Worm (Caenorhabditis elegans) whole organism, late embryonic: ENCODE measurements around the gene dmsr-13.

Experiments used
- F13H6.1 ChIP-seq: sonication (generic microtip); optimal IDR thresholded peaks from 2 replicates; lab custom pipeline; 2016; ENCODE audit warnings: missing genetic modification characterization, missing compliant biosample characterization
- ama-1 ChIP-seq: fragments of 150-350 bp; optimal IDR thresholded peaks from 2 replicates; lab custom pipeline; 2014
- ceh-18 ChIP-seq: sonication (generic microtip); optimal IDR thresholded peaks from 2 replicates; lab custom pipeline; 2016; ENCODE audit warnings: missing genetic modification characterization, missing compliant biosample characterization
- ceh-22 ChIP-seq: sonication (generic microtip); optimal IDR thresholded peaks from 2 replicates; lab custom pipeline; 2017; ENCODE audit warnings: missing biosample characterization, missing genetic modification characterization
- ceh-34 ChIP-seq: sonication (generic microtip); optimal IDR thresholded peaks from 2 replicates; lab custom pipeline; 2016; ENCODE audit warnings: mild to moderate bottlenecking, missing genetic modification characterization, missing compliant biosample characterization
- che-1 ChIP-seq: sonication (generic microtip); optimal IDR thresholded peaks from 2 replicates; lab custom pipeline; 2016; ENCODE audit warnings: mild to moderate bottlenecking, missing genetic modification characterization, missing compliant biosample characterization
- dmd-4 ChIP-seq: sonication (generic microtip); optimal IDR thresholded peaks from 2 replicates; lab custom pipeline; 2016; ENCODE audit warnings: borderline replicate concordance, missing genetic modification characterization, missing compliant biosample characterization
- elt-4 ChIP-seq: sonication (generic microtip); optimal IDR thresholded peaks from 2 replicates; lab custom pipeline; 2016; ENCODE audit warnings: missing genetic modification characterization, missing compliant biosample characterization
- ets-4 ChIP-seq: sonication (generic microtip); optimal IDR thresholded peaks from 2 replicates; lab custom pipeline; 2016; ENCODE audit warnings: missing genetic modification characterization, missing compliant biosample characterization
- fax-1 ChIP-seq: sonication (generic microtip); optimal IDR thresholded peaks from 2 replicates; lab custom pipeline; 2016; ENCODE audit warnings: missing genotype, missing genetic modification characterization, missing compliant biosample characterization
- gmeb-2 ChIP-seq: sonication (generic microtip); optimal IDR thresholded peaks from 2 replicates; lab custom pipeline; 2016; ENCODE audit warnings: missing genetic modification characterization, inconsistent platforms, missing compliant biosample characterization
- lim-6 ChIP-seq: sonication (generic microtip); optimal IDR thresholded peaks from 2 replicates; lab custom pipeline; 2016; ENCODE audit warnings: missing genetic modification characterization, missing compliant biosample characterization
- lin-11 ChIP-seq: fragments of 200-800 bp; sonication (Bioruptor generic); optimal IDR thresholded peaks from 2 replicates; lab custom pipeline; 2018; ENCODE audit warnings: mild to moderate bottlenecking, missing genetic modification characterization, missing compliant biosample characterization
- madf-2 ChIP-seq: sonication (generic microtip); optimal IDR thresholded peaks from 2 replicates; lab custom pipeline; 2017; ENCODE audit warnings: missing genetic modification characterization, missing compliant biosample characterization
- nfya-1 ChIP-seq: sonication (generic microtip); optimal IDR thresholded peaks from 2 replicates; lab custom pipeline; 2017; ENCODE audit warnings: missing genetic modification characterization, mild to moderate bottlenecking, missing compliant biosample characterization, antibody characterized with exemption, moderate library complexity
- npax-4 ChIP-seq: sonication (generic microtip); optimal IDR thresholded peaks from 2 replicates; lab custom pipeline; 2016; ENCODE audit warnings: missing genetic modification characterization, missing compliant biosample characterization
- pag-3 ChIP-seq: sonication (generic microtip); optimal IDR thresholded peaks from 2 replicates; lab custom pipeline; 2016; ENCODE audit warnings: missing compliant biosample characterization, missing genetic modification characterization, borderline replicate concordance
- pax-1 ChIP-seq: fragments of 150-350 bp; optimal IDR thresholded peaks from 2 replicates; lab custom pipeline; 2014; ENCODE audit warnings: missing biosample characterization, missing genetic modification characterization
- ref-2 ChIP-seq: sonication (generic microtip); optimal IDR thresholded peaks from 2 replicates; lab custom pipeline; 2016; ENCODE audit warnings: missing genetic modification characterization, missing compliant biosample characterization
- rnt-1 ChIP-seq: sonication (generic microtip); optimal IDR thresholded peaks from 2 replicates; lab custom pipeline; 2016; ENCODE audit warnings: missing genetic modification characterization, missing compliant biosample characterization
- sox-4 ChIP-seq: sonication (generic microtip); optimal IDR thresholded peaks from 2 replicates; lab custom pipeline; 2017; ENCODE audit warnings: mild to moderate bottlenecking, missing genetic modification characterization, inconsistent platforms, missing compliant biosample characterization
- tbx-7 ChIP-seq: sonication (generic microtip); optimal IDR thresholded peaks from 2 replicates; lab custom pipeline; 2016; ENCODE audit warnings: missing genotype, missing genetic modification characterization, missing compliant biosample characterization
- unc-3 ChIP-seq, 2 experiments: fragments of 200-800 bp in 1 of 2; sonication (Bioruptor generic) in 1 of 2; sonication (generic microtip) in 1 of 2; conservative IDR thresholded peaks in 1 of 2; optimal IDR thresholded peaks in 1 of 2; 2 replicates each; pipeline versions ENCODE4 v1.3.6 to Lab custom; 2016 to 2022; ENCODE audit warnings: missing compliant biosample characterization in 2 of 2, missing genetic modification characterization in 2 of 2, missing genetic modification reagents in 1 of 2
- unc-55 ChIP-seq: sonication (generic microtip); optimal IDR thresholded peaks from 2 replicates; lab custom pipeline; 2017; ENCODE audit warnings: missing biosample characterization, missing genetic modification reagents, missing genetic modification characterization

The dmsr-13 gene

DNA sequence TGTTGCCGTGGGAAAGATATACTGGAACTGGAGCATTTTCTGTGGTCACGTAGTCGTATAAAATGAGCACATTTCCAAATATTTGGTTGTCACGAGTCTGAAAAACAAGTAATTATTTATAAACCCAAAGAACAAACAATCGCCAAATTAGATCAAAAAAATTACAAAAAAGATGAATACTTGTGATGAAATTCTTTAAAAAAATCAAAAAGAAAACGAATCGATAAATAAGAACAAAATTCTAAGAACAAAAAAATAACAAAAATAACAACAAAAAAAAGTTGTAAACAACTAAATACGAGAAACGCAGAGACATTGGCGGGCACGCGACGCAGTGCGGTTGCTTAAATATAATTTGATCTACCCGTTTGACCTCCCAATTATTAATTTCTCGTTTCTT lies 46.0 kb downstream of the dmsr-13 start, which contains the start of gene ZC404.16:
ZC404.16 (minus strand) TSS at position 101 of the 400 bp plus-strand sequence.
- no peak for TF ChIP-seq npax-4 (tag; lab: Kevin White, UChicago)
- no peak for TF ChIP-seq dmd-4
- TF ChIP-seq lim-6 (tag; lab: Kevin White, UChicago) = no peak
- TF ChIP-seq, all 69 proteins: peak for 0

DNA sequence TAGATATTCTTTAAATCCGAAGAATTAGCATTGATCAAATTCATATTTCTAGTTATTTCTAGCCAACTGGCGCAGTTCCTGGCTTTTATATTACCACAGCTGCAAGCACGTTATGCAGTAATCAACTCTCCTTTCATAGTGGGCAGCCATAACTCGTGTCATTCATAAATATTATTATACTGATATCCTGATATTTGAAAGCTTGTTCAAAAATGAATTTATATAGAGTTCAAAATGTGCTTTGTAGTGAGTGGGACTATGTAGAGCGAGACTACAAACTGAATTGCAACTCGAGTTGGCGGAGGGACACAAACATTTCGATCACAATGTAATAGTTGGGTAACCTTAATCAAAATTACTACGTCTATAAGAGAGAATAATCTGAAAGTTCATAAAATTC lies 48.1 kb downstream of the dmsr-13 start, which contains the start of gene srh-30:
srh-30 (minus strand) TSS at position 101 of the 400 bp plus-strand sequence.
- TF ChIP-seq fax-1 (tag; lab: Kevin White, UChicago) = no peak
- no peak for TF ChIP-seq unc-3 (GFP tag; conservative IDR thresholded peaks at IDR 0.05; lab: Robert Waterston, UW)
- no peak for TF ChIP-seq unc-3 (tag; optimal IDR thresholded peaks at IDR 0.05; lab: Kevin White, UChicago)
- TF ChIP-seq pax-1 (tag; lab: Kevin White, UChicago) = no peak

DNA sequence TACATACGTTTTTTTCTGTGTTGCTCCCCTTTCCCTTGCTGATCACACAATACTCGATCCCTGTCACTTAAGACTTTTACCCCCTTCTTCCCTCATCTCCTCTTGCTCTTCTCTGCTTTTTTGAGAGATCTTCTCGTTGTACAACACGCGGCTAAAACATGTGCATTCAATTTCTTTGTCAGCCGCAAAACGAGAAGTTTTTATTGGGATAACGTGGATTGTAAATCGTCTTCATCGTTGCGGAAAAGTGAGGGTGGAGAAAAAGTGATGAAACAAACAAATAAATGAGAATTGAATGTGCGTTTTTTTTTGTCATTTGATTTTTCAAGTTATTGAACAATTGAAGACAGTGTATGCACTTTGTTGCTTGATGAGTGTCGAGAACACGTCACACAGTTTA lies 50.3 kb downstream of the dmsr-13 start:
- TF ChIP-seq ceh-22 (tag; lab: Kevin White, UChicago) (no peak), npax-4 (tag; lab: Kevin White, UChicago) (no peak), madf-2 (tag; lab: Kevin White, UChicago) (no peak), dmd-4 (no peak), ref-2 (no peak), lin-11 (tag; lab: Kevin White, UChicago) (no peak), nfya-1 (tag; lab: Kevin White, UChicago) (no peak), che-1 (tag; lab: Kevin White, UChicago) (no peak), ets-4 (no peak), gmeb-2 (no peak), ama-1 (lab: Kevin White, UChicago) (no peak), sox-4 (tag; lab: Kevin White, UChicago) (no peak), pag-3 (tag; lab: Kevin White, UChicago) (no peak), fax-1 (tag; lab: Kevin White, UChicago) (no peak)
- TF ChIP-seq, all 69 proteins: peak for 0

DNA sequence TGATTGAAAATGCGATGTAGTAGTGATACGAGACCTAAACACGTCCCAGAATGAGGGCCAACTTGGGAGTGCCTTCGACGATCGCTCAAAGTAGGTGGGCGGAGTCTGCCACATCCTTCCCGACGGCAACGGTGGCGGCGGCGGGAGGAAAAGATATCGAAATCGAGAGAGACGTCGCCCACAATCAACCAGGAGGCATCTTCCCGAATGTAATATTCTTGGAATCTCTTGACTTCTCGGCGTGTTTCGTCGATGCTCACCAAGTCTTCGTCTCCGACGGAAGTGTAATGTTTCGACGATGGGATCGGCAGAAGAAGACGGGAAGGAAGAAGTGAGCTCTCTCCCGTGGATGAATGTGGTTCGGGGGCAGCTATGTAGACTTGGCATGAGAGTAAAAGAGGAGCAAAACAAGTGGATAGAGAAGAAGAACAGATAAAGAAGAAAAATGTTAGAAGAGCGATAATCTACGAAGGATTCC lies 51.2 kb downstream of the dmsr-13 start, which contains the start of the genes T25F10.1 and clik-1:
T25F10.1 (plus strand) TSS at position 51 of the 478 bp plus-strand sequence.
clik-1 (minus strand) TSS at position 281 of the 478 bp plus-strand sequence.
- TF ChIP-seq unc-55 = peak; percentile 7
- peak; percentile 41 for TF ChIP-seq ceh-34 (tag; lab: Kevin White, UChicago)
- no peak for TF ChIP-seq elt-4 (tag; lab: Kevin White, UChicago)
- no peak for TF ChIP-seq tbx-7 (tag; lab: Kevin White, UChicago)
- peak; percentile 65 for TF ChIP-seq rnt-1 (tag; lab: Kevin White, UChicago)
- no peak for TF ChIP-seq pax-1 (tag; lab: Kevin White, UChicago)
- TF ChIP-seq dmd-4 = no peak
- peak; percentile 19 for TF ChIP-seq F13H6.1 (tag; lab: Kevin White, UChicago)
- peak; percentile 89 for TF ChIP-seq ceh-18 (tag; lab: Kevin White, UChicago)
